Worm (Caenorhabditis elegans) whole organism, L3 larva: ENCODE measurements around the gene grd-7.

ENCODE experiments used
- R02D3.7 ChIP-seq: fragments of 150-350 bp; optimal IDR thresholded peaks from 2 replicates; lab custom pipeline; 2014; ENCODE audit warnings: missing biosample characterization, missing genetic modification characterization
- ZK546.5 ChIP-seq: sonication (generic microtip); optimal IDR thresholded peaks from 2 replicates; lab custom pipeline; 2017; ENCODE audit warnings: missing biosample characterization, missing genetic modification characterization
- aly-2 ChIP-seq: fragments of 150-350 bp; optimal IDR thresholded peaks from 2 replicates; lab custom pipeline; 2014; ENCODE audit warnings: missing biosample characterization, missing genetic modification characterization
- ama-1 ChIP-seq: fragments of 150-350 bp; optimal IDR thresholded peaks from 2 replicates; lab custom pipeline; 2018
- ceh-16 ChIP-seq: sonication (generic microtip); optimal IDR thresholded peaks from 2 replicates; lab custom pipeline; 2017; ENCODE audit warnings: missing biosample characterization, missing genetic modification characterization
- ceh-28 ChIP-seq: fragments of 150-350 bp; optimal IDR thresholded peaks from 2 replicates; lab custom pipeline; 2014; ENCODE audit warnings: missing biosample characterization, missing genetic modification reagents, missing genetic modification characterization
- ceh-82 ChIP-seq: fragments of 150-350 bp; optimal IDR thresholded peaks from 2 replicates; lab custom pipeline; 2014; ENCODE audit warnings: missing biosample characterization, missing genetic modification characterization
- daf-12 ChIP-seq: fragments of 150-350 bp; optimal IDR thresholded peaks from 2 replicates; lab custom pipeline; 2014; ENCODE audit warnings: missing biosample characterization, missing genetic modification reagents, missing genetic modification characterization
- egl-5 ChIP-seq: fragments of 150-350 bp; optimal IDR thresholded peaks from 2 replicates; lab custom pipeline; 2017; ENCODE audit warnings: missing biosample characterization, missing genetic modification reagents, missing genetic modification characterization, inconsistent platforms
- elt-2 ChIP-seq: sonication (generic microtip); optimal IDR thresholded peaks from 2 replicates; lab custom pipeline; 2016; ENCODE audit warnings: missing genetic modification reagents, mild to moderate bottlenecking, missing genetic modification characterization, missing compliant biosample characterization
- elt-3 ChIP-seq, 3 experiments: fragments of 150-350 bp in 1 of 3; sonication (generic microtip) in 2 of 3; optimal IDR thresholded peaks; 2 replicates in 2 of 3; 4 replicates in 1 of 3; lab custom pipeline; 2014 to 2017; ENCODE audit warnings: missing biosample characterization in 3 of 3, missing genetic modification characterization in 3 of 3
- eor-1 ChIP-seq, 2 experiments: fragments of 150-350 bp; optimal IDR thresholded peaks; 2 replicates each; lab custom pipeline; 2014 to 2018; ENCODE audit warnings: missing biosample characterization in 2 of 2, missing genetic modification characterization in 2 of 2
- fkh-10 ChIP-seq: sonication (generic microtip); optimal IDR thresholded peaks from 2 replicates; lab custom pipeline; 2017; ENCODE audit warnings: missing biosample characterization, missing genetic modification reagents, missing genetic modification characterization
- fkh-2 ChIP-seq: fragments of 150-350 bp; optimal IDR thresholded peaks from 2 replicates; lab custom pipeline; 2014; ENCODE audit warnings: missing biosample characterization, missing genetic modification reagents, missing genetic modification characterization
- fos-1 ChIP-seq: fragments of 150-350 bp; optimal IDR thresholded peaks from 2 replicates; lab custom pipeline; 2014; ENCODE audit warnings: missing biosample characterization, missing genetic modification characterization
- hmg-11 ChIP-seq: sonication (generic microtip); optimal IDR thresholded peaks from 2 replicates; lab custom pipeline; 2016; ENCODE audit warnings: missing genetic modification characterization, missing compliant biosample characterization
- jun-1 ChIP-seq: fragments of 150-350 bp; optimal IDR thresholded peaks from 2 replicates; lab custom pipeline; 2014; ENCODE audit warnings: missing biosample characterization, missing genetic modification reagents, missing genetic modification characterization
- lin-15B ChIP-seq: fragments of 150-350 bp; optimal IDR thresholded peaks from 2 replicates; lab custom pipeline; 2014; ENCODE audit warnings: missing biosample characterization, missing genetic modification characterization
- lin-39 ChIP-seq: fragments of 150-350 bp; optimal IDR thresholded peaks from 2 replicates; lab custom pipeline; 2018; ENCODE audit warnings: missing biosample characterization, missing genetic modification reagents, missing genetic modification characterization
- lsy-12 ChIP-seq: sonication (generic microtip); optimal IDR thresholded peaks from 2 replicates; lab custom pipeline; 2016; ENCODE audit warnings: mild to moderate bottlenecking, missing genetic modification characterization, missing compliant biosample characterization
- mml-1 ChIP-seq: fragments of 150-350 bp; sonication (generic microtip); optimal IDR thresholded peaks from 3 replicates; lab custom pipeline; 2014; ENCODE audit warnings: missing biosample characterization, missing genetic modification characterization
- nfya-1 ChIP-seq: sonication (generic microtip); optimal IDR thresholded peaks from 2 replicates; lab custom pipeline; 2017; ENCODE audit warnings: missing genetic modification characterization, mild to moderate bottlenecking, missing compliant biosample characterization, antibody characterized with exemption, moderate library complexity; ENCODE audit not compliant: insufficient read depth
- nhr-11 ChIP-seq: fragments of 150-350 bp; optimal IDR thresholded peaks from 2 replicates; lab custom pipeline; 2014; ENCODE audit warnings: missing biosample characterization, missing genetic modification characterization
- nhr-12 ChIP-seq: fragments of 150-350 bp; optimal IDR thresholded peaks from 2 replicates; lab custom pipeline; 2014; ENCODE audit warnings: missing biosample characterization, missing genetic modification characterization
- nhr-23 ChIP-seq: fragments of 150-350 bp; optimal IDR thresholded peaks from 2 replicates; lab custom pipeline; 2014; ENCODE audit warnings: missing biosample characterization, missing genetic modification reagents, missing genetic modification characterization
- nhr-237 ChIP-seq: fragments of 150-350 bp; optimal IDR thresholded peaks from 2 replicates; lab custom pipeline; 2014; ENCODE audit warnings: missing biosample characterization, missing genetic modification characterization
- nhr-25 ChIP-seq: sonication (generic microtip); optimal IDR thresholded peaks from 2 replicates; lab custom pipeline; 2017; ENCODE audit warnings: missing biosample characterization, missing genetic modification characterization
- nhr-28 ChIP-seq: fragments of 150-350 bp; optimal IDR thresholded peaks from 2 replicates; lab custom pipeline; 2014; ENCODE audit warnings: missing biosample characterization, missing genetic modification characterization
- nhr-43 ChIP-seq: sonication (generic microtip); optimal IDR thresholded peaks from 2 replicates; lab custom pipeline; 2016; ENCODE audit warnings: mild to moderate bottlenecking, missing genetic modification characterization, missing compliant biosample characterization; ENCODE audit not compliant: poor library complexity, severe bottlenecking
- nhr-76 ChIP-seq: fragments of 150-350 bp; sonication (generic microtip); optimal IDR thresholded peaks from 5 replicates; lab custom pipeline; 2014; ENCODE audit warnings: missing biosample characterization, missing genetic modification characterization
- nhr-77 ChIP-seq: fragments of 150-350 bp; optimal IDR thresholded peaks from 2 replicates; lab custom pipeline; 2014; ENCODE audit warnings: missing biosample characterization, missing genetic modification characterization
- pha-4 ChIP-seq: fragments of 150-350 bp; optimal IDR thresholded peaks from 2 replicates; lab custom pipeline; 2014; ENCODE audit warnings: missing biosample characterization, missing genetic modification reagents, missing genetic modification characterization
- pqm-1 ChIP-seq: fragments of 150-350 bp; optimal IDR thresholded peaks from 2 replicates; lab custom pipeline; 2017; ENCODE audit warnings: missing biosample characterization, missing genetic modification characterization, inconsistent platforms
- snpc-4 ChIP-seq: fragments of 150-350 bp; optimal IDR thresholded peaks from 2 replicates; lab custom pipeline; 2014; ENCODE audit warnings: missing biosample characterization, missing genetic modification characterization
- tbx-2 ChIP-seq: sonication (generic microtip); optimal IDR thresholded peaks from 2 replicates; lab custom pipeline; 2016; ENCODE audit warnings: mild to moderate bottlenecking, missing genetic modification characterization, missing compliant biosample characterization
- unc-39 ChIP-seq: sonication (generic microtip); optimal IDR thresholded peaks from 4 replicates; lab custom pipeline; 2017; ENCODE audit warnings: missing biosample characterization, missing genetic modification characterization
- unc-62 ChIP-seq: fragments of 150-350 bp; sonication (generic microtip); optimal IDR thresholded peaks from 4 replicates; lab custom pipeline; 2014; ENCODE audit warnings: missing biosample characterization, missing genetic modification reagents, missing genetic modification characterization
- zag-1 ChIP-seq: fragments of 150-350 bp; optimal IDR thresholded peaks from 2 replicates; lab custom pipeline; 2014; ENCODE audit warnings: missing biosample characterization, missing genetic modification characterization
- ztf-11 ChIP-seq: fragments of 150-350 bp; optimal IDR thresholded peaks from 2 replicates; lab custom pipeline; 2014; ENCODE audit warnings: missing biosample characterization, missing genetic modification characterization

grd-7 gene

ce11 chrX:7230877-7231276 is 38.4 kb downstream of the grd-7 start:
- TF ChIP-seq pqm-1 (tag; lab: Kevin White, UChicago), result no peak
- no peak for TF ChIP-seq zag-1 (tag; lab: Kevin White, UChicago)
- TF ChIP-seq nhr-76 (tag; lab: Kevin White, UChicago), result no peak
- no peak for TF ChIP-seq eor-1 (tag; optimal IDR thresholded peaks at IDR 0.05; lab: Kevin White, UChicago)
- no peak for TF ChIP-seq ztf-11 (tag; lab: Kevin White, UChicago)
- TF ChIP-seq ama-1, result no peak
- no peak for TF ChIP-seq pha-4 (tag; lab: Kevin White, UChicago)
- no peak for TF ChIP-seq nhr-43 (tag; lab: Kevin White, UChicago)
- no peak for TF ChIP-seq snpc-4 (tag; lab: Kevin White, UChicago)
- no peak for TF ChIP-seq nhr-12
- no peak for TF ChIP-seq lsy-12 (tag; lab: Kevin White, UChicago)
- no peak for TF ChIP-seq nhr-25 (tag; lab: Kevin White, UChicago)
- TF ChIP-seq mml-1 (tag; lab: Kevin White, UChicago), result no peak
- no peak for TF ChIP-seq nhr-28 (tag; lab: Kevin White, UChicago)
- TF ChIP-seq tbx-2 (tag; lab: Kevin White, UChicago), result no peak
- no peak for TF ChIP-seq jun-1 (tag; lab: Kevin White, UChicago)
- TF ChIP-seq fos-1 (tag; lab: Kevin White, UChicago), result no peak
- TF ChIP-seq ZK546.5 (tag; lab: Kevin White, UChicago), result no peak
- no peak for TF ChIP-seq aly-2 (tag; lab: Kevin White, UChicago)

DNA sequence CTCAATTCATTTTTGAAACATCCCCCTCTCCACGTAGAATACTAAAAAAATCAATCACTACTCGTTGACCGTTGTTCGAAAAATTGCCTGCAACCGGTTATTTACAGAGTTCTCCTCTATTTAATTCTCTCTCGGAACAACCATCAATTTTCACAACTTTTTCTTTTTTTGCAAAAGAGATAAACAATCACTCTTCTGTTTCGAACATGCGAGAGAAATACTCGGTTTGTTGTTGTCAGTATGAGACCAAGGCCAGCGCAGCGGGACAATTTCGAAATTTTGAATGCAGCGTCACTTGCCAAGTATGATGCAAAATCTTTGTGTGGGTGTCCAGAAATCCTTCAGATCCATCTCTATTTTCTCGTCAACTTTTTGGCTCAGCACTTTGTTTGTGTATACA is 39.0 kb downstream of the grd-7 start:
- peak; percentile 37 for TF ChIP-seq aly-2 (tag; lab: Kevin White, UChicago)
- TF ChIP-seq ama-1, result peak; percentile 92
- peak; percentile 51 for TF ChIP-seq daf-12 (tag; lab: Kevin White, UChicago)
- TF ChIP-seq nhr-25 (tag; lab: Kevin White, UChicago), result peak; percentile 10
- TF ChIP-seq ceh-28 (tag; lab: Kevin White, UChicago), result peak; percentile 35
- TF ChIP-seq elt-2, result peak; percentile 29
- peak; percentile 24 for TF ChIP-seq nhr-43 (tag; lab: Kevin White, UChicago)
- TF ChIP-seq pha-4 (tag; lab: Kevin White, UChicago), result no peak
- no peak for TF ChIP-seq unc-39 (tag; lab: Kevin White, UChicago)
- peak; percentile 11 for TF ChIP-seq ztf-11 (tag; lab: Kevin White, UChicago)
- TF ChIP-seq mml-1 (tag; lab: Kevin White, UChicago), result no peak
- peak; percentile 38 for TF ChIP-seq lin-39 (tag; lab: Kevin White, UChicago)
- TF ChIP-seq jun-1 (tag; lab: Kevin White, UChicago), result no peak

- TF ChIP-seq nhr-11, result no peak
- TF ChIP-seq nfya-1, result no peak
Observed at ce11 chrX:7229357-7229756, 39.9 kb downstream of the grd-7 start.

ce11 chrX:7225028-7225427 is 44.3 kb downstream of the grd-7 start:
- TF ChIP-seq nhr-11 (no peak), fkh-2 (tag; lab: Kevin White, UChicago) (no peak), elt-3 (tag; optimal IDR thresholded peaks at IDR 0.05; lab: Kevin White, UChicago) (no peak), egl-5 (tag; lab: Kevin White, UChicago) (peak; percentile 63)

- TF ChIP-seq aly-2 (tag; lab: Kevin White, UChicago) (no peak), ceh-28 (tag; lab: Kevin White, UChicago) (no peak), nhr-11 (no peak), daf-12 (tag; lab: Kevin White, UChicago) (no peak), zag-1 (tag; lab: Kevin White, UChicago) (no peak), fos-1 (tag; lab: Kevin White, UChicago) (no peak), hmg-11 (tag; lab: Kevin White, UChicago) (no peak), unc-62 (GFP tag; lab: Kevin White, UChicago) (no peak), eor-1 (tag; optimal IDR thresholded peaks at IDR 0.05; lab: Kevin White, UChicago) (no peak), nhr-77 (tag; lab: Kevin White, UChicago) (no peak), nhr-12 (no peak), jun-1 (tag; lab: Kevin White, UChicago) (no peak), ceh-16 (tag; lab: Kevin White, UChicago) (no peak), ceh-82 (no peak), lin-15B (tag; lab: Kevin White, UChicago) (no peak), nhr-43 (tag; lab: Kevin White, UChicago) (no peak), fkh-10 (GFP tag; lab: Kevin White, UChicago) (no peak), nhr-237 (tag; lab: Kevin White, UChicago) (no peak), nhr-23 (tag; lab: Kevin White, UChicago) (no peak), R02D3.7 (tag; lab: Kevin White, UChicago) (no peak)
Observed at ce11 chrX:7224510-7224909, 44.8 kb downstream of the grd-7 start.
